Fruit fly (Drosophila melanogaster) whole organism, pupa: ENCODE results near the gene Urm1.

Experiments used
- CG10348 ChIP-seq: fragments of 200-800 bp; sonication (Bioruptor generic); IDR thresholded peaks from 2 replicates; pipeline ENCODE4 v1.3.6; 2022; ENCODE audit warnings: missing biosample characterization, missing genetic modification characterization
- CG12605 ChIP-seq: fragments of 200-800 bp; sonication (Bioruptor generic); IDR thresholded peaks from 2 replicates; pipeline ENCODE4 v1.3.6; 2022; ENCODE audit warnings: missing biosample characterization, missing genetic modification characterization
- CG13204 ChIP-seq: fragments of 200-800 bp; sonication (Bioruptor generic); optimal IDR thresholded peaks from 2 replicates; lab custom pipeline; 2018; ENCODE audit warnings: missing biosample characterization, mild to moderate bottlenecking, missing genetic modification characterization, moderate library complexity
- CG14655 ChIP-seq: fragments of 200-800 bp; sonication (Bioruptor generic); optimal IDR thresholded peaks from 3 replicates; lab custom pipeline; 2017; ENCODE audit warnings: mild to moderate bottlenecking, missing biosample characterization, missing genetic modification reagents, missing genetic modification characterization
- CG15710 ChIP-seq: fragments of 200-800 bp; sonication (Bioruptor generic); optimal IDR thresholded peaks from 2 replicates; lab custom pipeline; 2018; ENCODE audit warnings: missing biosample characterization, mild to moderate bottlenecking, missing genetic modification characterization, moderate library complexity
- CG17806 ChIP-seq: fragments of 200-800 bp; sonication (Bioruptor generic); optimal IDR thresholded peaks from 2 replicates; lab custom pipeline; 2018; ENCODE audit warnings: missing biosample characterization, mild to moderate bottlenecking, missing genetic modification characterization, moderate library complexity
- CG32121 ChIP-seq: fragments of 200-800 bp; sonication (Bioruptor generic); IDR thresholded peaks from 2 replicates; pipeline ENCODE4 v1.3.6; 2022; ENCODE audit warnings: missing biosample characterization, missing genetic modification characterization
- CG34367 ChIP-seq: fragments of 200-800 bp; sonication (Bioruptor generic); optimal IDR thresholded peaks from 2 replicates; lab custom pipeline; 2018; ENCODE audit warnings: missing biosample characterization, mild to moderate bottlenecking, missing genetic modification characterization
- CG4496 ChIP-seq: fragments of 200-800 bp; sonication (Bioruptor generic); IDR thresholded peaks from 3 replicates; pipeline ENCODE4 v1.3.6; 2022; ENCODE audit warnings: missing biosample characterization, missing genetic modification characterization
- CG8159 ChIP-seq: fragments of 200-800 bp; sonication (Bioruptor generic); optimal IDR thresholded peaks from 3 replicates; lab custom pipeline; 2018; ENCODE audit warnings: missing biosample characterization, mild to moderate bottlenecking, missing genetic modification characterization, moderate library complexity
- CG8301 ChIP-seq: fragments of 200-800 bp; sonication (Bioruptor generic); optimal IDR thresholded peaks from 2 replicates; lab custom pipeline; 2018; ENCODE audit warnings: missing biosample characterization, mild to moderate bottlenecking, missing genetic modification characterization
- CG9948 ChIP-seq: fragments of 200-800 bp; sonication (Bioruptor generic); optimal IDR thresholded peaks from 2 replicates; lab custom pipeline; 2018; ENCODE audit warnings: missing biosample characterization, mild to moderate bottlenecking, missing genetic modification characterization, moderate library complexity
- D1 ChIP-seq: fragments of 200-800 bp; sonication (Bioruptor generic); optimal IDR thresholded peaks from 2 replicates; lab custom pipeline; 2018; ENCODE audit warnings: missing biosample characterization, mild to moderate bottlenecking, missing genetic modification characterization, moderate library complexity
- EcR ChIP-seq: fragments of 200-800 bp; sonication (Bioruptor generic); optimal IDR thresholded peaks from 3 replicates; lab custom pipeline; 2019; ENCODE audit warnings: missing biosample characterization, missing genetic modification characterization, mild to moderate bottlenecking, moderate library complexity, missing genetic modification reagents
- Ets98B ChIP-seq: fragments of 200-800 bp; sonication (Bioruptor generic); IDR thresholded peaks from 2 replicates; pipeline ENCODE4 v1.3.6; 2022; ENCODE audit warnings: missing biosample characterization, missing genetic modification characterization
- Pif1A ChIP-seq: fragments of 200-800 bp; sonication (Bioruptor generic); optimal IDR thresholded peaks from 3 replicates; lab custom pipeline; 2016; ENCODE audit warnings: missing biosample characterization, missing genetic modification characterization
- Pif1B ChIP-seq: fragments of 200-800 bp; sonication (Bioruptor generic); optimal IDR thresholded peaks from 3 replicates; lab custom pipeline; 2016; ENCODE audit warnings: missing biosample characterization, missing genetic modification characterization
- Snoo ChIP-seq: fragments of 200-800 bp; sonication (Bioruptor generic); optimal IDR thresholded peaks from 3 replicates; lab custom pipeline; 2017; ENCODE audit warnings: missing biosample characterization, mild to moderate bottlenecking, missing genetic modification characterization, inconsistent platforms
- fd96Ca ChIP-seq: fragments of 200-800 bp; sonication (Bioruptor generic); IDR thresholded peaks from 3 replicates; pipeline ENCODE4 v1.3.6; 2022; ENCODE audit warnings: missing biosample characterization, missing genetic modification characterization
- gl ChIP-seq: fragments of 200-800 bp; sonication (Bioruptor generic); optimal IDR thresholded peaks from 2 replicates; lab custom pipeline; 2018; ENCODE audit warnings: missing biosample characterization, mild to moderate bottlenecking, missing genetic modification characterization
- rn ChIP-seq: fragments of 200-800 bp; sonication (Bioruptor generic); IDR thresholded peaks from 2 replicates; pipeline ENCODE4 v1.3.6; 2022; ENCODE audit warnings: missing biosample characterization, missing genetic modification characterization

Urm1 gene

dm6 chr3L:7603397-7603796 is 36.8 kb downstream of the Urm1 start:
- no peak for TF ChIP-seq CG13204
- TF ChIP-seq Pif1A: peak; percentile 32
- TF ChIP-seq CG9948: peak; percentile 54
- no peak for TF ChIP-seq Ets98B (GFP tag; lab: Robert Waterston, UW)
- peak; percentile 23 for TF ChIP-seq CG15710 (tag; lab: Kevin White, UChicago)
- peak; percentile 19 for TF ChIP-seq CG34367 (tag; lab: Kevin White, UChicago)
- TF ChIP-seq Pif1B: no peak
- TF ChIP-seq CG8159 (tag; lab: Kevin White, UChicago): peak; percentile 49
- peak; percentile 8 for TF ChIP-seq CG8301 (tag; lab: Kevin White, UChicago)
- TF ChIP-seq EcR (GFP tag; lab: Kevin White, UChicago): no peak
- peak; percentile 43 for TF ChIP-seq CG17806
- peak; percentile 46 for TF ChIP-seq CG14655 (GFP tag; lab: Kevin White, UChicago)

- TF ChIP-seq CG10348 (GFP tag; lab: Robert Waterston, UW) (no peak), CG8301 (tag; lab: Kevin White, UChicago) (peak; percentile 34), gl (tag; lab: Kevin White, UChicago) (peak; percentile 20), CG14655 (GFP tag; lab: Kevin White, UChicago) (peak; percentile 41), D1 (no peak), CG13204 (no peak), CG34367 (tag; lab: Kevin White, UChicago) (peak; percentile 56), EcR (GFP tag; lab: Kevin White, UChicago) (no peak), CG32121 (no peak), CG17806 (peak; percentile 66), CG8159 (tag; lab: Kevin White, UChicago) (peak; percentile 73), CG9948 (peak; percentile 52), Ets98B (GFP tag; lab: Robert Waterston, UW) (no peak), CG15710 (tag; lab: Kevin White, UChicago) (peak; percentile 65), CG4496 (GFP tag; lab: Robert Waterston, UW) (0 out of 3 replicates have a peak, but pooled peaks have one; percentile 18), CG12605 (GFP tag; lab: Robert Waterston, UW) (peak; percentile 17; the same call in 1 of the 2 replicates), Snoo (tag; lab: Kevin White, UChicago) (peak; percentile 62), Pif1B (peak; percentile 36), fd96Ca (GFP tag; lab: Robert Waterston, UW) (peak; percentile 36; the same call in 1 of the 3 replicates), rn (no peak), Pif1A (peak; percentile 71)
- TF ChIP-seq, all 21 proteins: peak for 14
Observed at dm6 chr3L:7601122-7601841, 39.0 kb downstream of the Urm1 start.

dm6 chr3L:7598329-7598728 is 41.9 kb downstream of the Urm1 start:
- peak; percentile 28; the same call in 1 of the 2 replicates for TF ChIP-seq rn
- TF ChIP-seq CG8301 (tag; lab: Kevin White, UChicago): peak; percentile 12
- TF ChIP-seq gl (tag; lab: Kevin White, UChicago): no peak
- TF ChIP-seq CG10348 (GFP tag; lab: Robert Waterston, UW): no peak
- TF ChIP-seq EcR (GFP tag; lab: Kevin White, UChicago): no peak
- 0 out of 2 replicates have a peak, but pooled peaks have one; percentile 10 for TF ChIP-seq CG12605 (GFP tag; lab: Robert Waterston, UW)
- TF ChIP-seq CG34367 (tag; lab: Kevin White, UChicago): no peak
- no peak for TF ChIP-seq CG9948
- no peak for TF ChIP-seq Snoo (tag; lab: Kevin White, UChicago)
- TF ChIP-seq CG15710 (tag; lab: Kevin White, UChicago): no peak
- TF ChIP-seq fd96Ca (GFP tag; lab: Robert Waterston, UW): peak; percentile 61
- TF ChIP-seq CG17806: peak; percentile 26
- TF ChIP-seq Pif1A: peak; percentile 29
- TF ChIP-seq CG13204: no peak
- TF ChIP-seq Pif1B: peak; percentile 21
- TF ChIP-seq CG14655 (GFP tag; lab: Kevin White, UChicago): peak; percentile 35
- peak; percentile 77 for TF ChIP-seq Ets98B (GFP tag; lab: Robert Waterston, UW)
- TF ChIP-seq CG8159 (tag; lab: Kevin White, UChicago): peak; percentile 28
- peak; percentile 78 for TF ChIP-seq CG32121
- no peak for TF ChIP-seq D1
- peak; percentile 73; the same call in 2 of the 3 replicates for TF ChIP-seq CG4496 (GFP tag; lab: Robert Waterston, UW)

- TF ChIP-seq gl (tag; lab: Kevin White, UChicago) (no peak), CG15710 (tag; lab: Kevin White, UChicago) (no peak), CG4496 (GFP tag; lab: Robert Waterston, UW) (0 out of 3 replicates have a peak, but pooled peaks have one; percentile 8), CG10348 (GFP tag; lab: Robert Waterston, UW) (no peak)
Observed at dm6 chr3L:7592791-7593190, 47.5 kb downstream of the Urm1 start, which contains the start of gene Pura. TSS of gene Pura (plus strand) at chr3L:7593091.

- TF ChIP-seq CG17806 (peak; percentile 58), CG14655 (GFP tag; lab: Kevin White, UChicago) (peak; percentile 61), Snoo (tag; lab: Kevin White, UChicago) (no peak), rn (no peak), fd96Ca (GFP tag; lab: Robert Waterston, UW) (no peak), CG13204 (no peak), CG4496 (GFP tag; lab: Robert Waterston, UW) (no peak; the same call in 2 of the 3 replicates), CG8159 (tag; lab: Kevin White, UChicago) (peak; percentile 69), Ets98B (GFP tag; lab: Robert Waterston, UW) (no peak; the same call in 1 of the 2 replicates), CG8301 (tag; lab: Kevin White, UChicago) (peak; percentile 33), Pif1B (peak; percentile 2), Pif1A (peak; percentile 24), CG15710 (tag; lab: Kevin White, UChicago) (peak; percentile 50), CG9948 (peak; percentile 74), CG34367 (tag; lab: Kevin White, UChicago) (peak; percentile 20), gl (tag; lab: Kevin White, UChicago) (no peak)
Observed at dm6 chr3L:7592113-7592752, 48.0 kb downstream of the Urm1 start.
